Worm (Caenorhabditis elegans): ENCODE results near the gene srbc-36.
"Not testable (repeated sequence)": the region's sequence is repeated elsewhere in the genome, so short reads cannot be mapped to it uniquely, and the experiment has no call there.

DNA sequence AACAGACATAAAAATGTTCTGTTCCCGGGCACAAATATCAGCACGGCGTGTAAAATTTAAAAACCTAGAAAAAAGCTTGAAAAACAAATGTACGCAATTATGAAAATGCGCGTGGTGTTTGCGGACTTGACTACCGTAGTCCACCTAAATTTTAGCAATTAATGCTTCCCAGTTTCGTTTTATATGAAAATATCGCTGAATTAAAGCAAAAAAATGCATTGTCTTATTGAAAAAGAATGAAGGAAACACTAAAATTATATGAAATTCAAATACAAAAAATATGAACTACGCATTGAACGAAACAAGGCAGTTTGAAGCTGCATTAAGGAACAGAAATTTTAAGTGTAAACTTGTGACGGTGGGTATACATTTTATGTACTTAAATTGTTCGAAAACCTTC is 15.9 kb upstream of the srbc-36 start, which contains the start of gene ugt-64:
- TF ChIP-seq ama-1 (optimal IDR thresholded peaks at IDR 0.05); mdl-1 (tag; optimal IDR thresholded peaks at IDR 0.05); unc-62 (GFP tag; optimal IDR thresholded peaks at IDR 0.05); nhr-28 (tag; optimal IDR thresholded peaks at IDR 0.05); nhr-11 (tag; optimal IDR thresholded peaks at IDR 0.05); tbx-2 (tag; optimal IDR thresholded peaks at IDR 0.05); nhr-77 (tag; optimal IDR thresholded peaks at IDR 0.05); nhr-237 (tag; optimal IDR thresholded peaks at IDR 0.05); pqm-1 (tag; optimal IDR thresholded peaks at IDR 0.05); sea-2 (GFP tag; optimal IDR thresholded peaks at IDR 0.05): not testable (repeated sequence)

Data from whole organism, L3 larva.